Worm (Caenorhabditis elegans) whole organism, late embryonic: ENCODE measurements around the gene R10E11.9.

ENCODE experiments used
- ama-1 ChIP-seq: fragments of 150-350 bp; optimal IDR thresholded peaks from 2 replicates; lab custom pipeline; 2014
- ceh-14 ChIP-seq: sonication (generic microtip); optimal IDR thresholded peaks from 2 replicates; lab custom pipeline; 2016; ENCODE audit warnings: missing genotype, missing genetic modification characterization, missing compliant biosample characterization
- elt-2 ChIP-seq: sonication (generic microtip); optimal IDR thresholded peaks from 2 replicates; lab custom pipeline; 2016; ENCODE audit warnings: missing genetic modification reagents, missing genetic modification characterization, missing compliant biosample characterization
- odd-2 ChIP-seq: sonication (generic microtip); optimal IDR thresholded peaks from 2 replicates; lab custom pipeline; 2017; ENCODE audit warnings: antibody characterized with exemption, mild to moderate bottlenecking, missing genetic modification characterization, missing compliant biosample characterization
- ref-2 ChIP-seq: sonication (generic microtip); optimal IDR thresholded peaks from 2 replicates; lab custom pipeline; 2016; ENCODE audit warnings: missing genetic modification characterization, missing compliant biosample characterization

ce11 chrIII:9746665-9747064 is 46.8 kb downstream of the R10E11.9 start:
- TF ChIP-seq odd-2 (tag; lab: Kevin White, UChicago) (no peak), ceh-14 (tag; lab: Kevin White, UChicago) (no peak), ama-1 (lab: Kevin White, UChicago) (no peak), elt-2 (tag; lab: Kevin White, UChicago) (no peak), ref-2 (tag; lab: Kevin White, UChicago) (no peak)
